5 fruit fly cellular contexts compared by ENCODE assay signal in genomic region chr3L:555898-556540, dm6.
A peak's percentile ranks its signal among the peaks of the same experiment; 100 is the strongest.
TF ChIP-seq lines count a peak whose summit lies in the region.

No protein-coding gene starts in this region.

- no peak for TF ChIP-seq CTCF in whole organism, embryonic (GFP tag; optimal IDR thresholded peaks at IDR 0.05; lab: Kevin White, UChicago)

TF ChIP-seq in whole organism, adult, 20 proteins besides CTCF, POLR2A, EP300 and RAD21:
- TF ChIP-seq Clk (GFP tag; optimal IDR thresholded peaks at IDR 0.05; lab: Kevin White, UChicago): no peak
- peak; percentile 94 for TF ChIP-seq tj (GFP tag; optimal IDR thresholded peaks at IDR 0.05; lab: Kevin White, UChicago)
- no peak for TF ChIP-seq CG12768 (GFP tag; optimal IDR thresholded peaks at IDR 0.05; lab: Kevin White, UChicago)
- no peak for TF ChIP-seq Crg-1 (GFP tag; optimal IDR thresholded peaks at IDR 0.05; lab: Kevin White, UChicago)
- no peak for TF ChIP-seq Hr96 (GFP tag; optimal IDR thresholded peaks at IDR 0.05; lab: Kevin White, UChicago)
- no peak for TF ChIP-seq cnc (optimal IDR thresholded peaks at IDR 0.05; lab: Kevin White, UChicago)
TF ChIP-seq in whole organism, adult: peak in this region for 1.

TF ChIP-seq in whole organism, embryonic, 481 proteins besides CTCF, POLR2A, EP300 and RAD21:
- TF ChIP-seq crol (GFP tag; IDR thresholded peaks at IDR 0.05; lab: Robert Waterston, UW) (peak; percentile 44; the same call in 1 of the 2 replicates), trem (tag; optimal IDR thresholded peaks at IDR 0.05; lab: Kevin White, UChicago) (no peak), Drgx (GFP tag; IDR thresholded peaks at IDR 0.05; lab: Robert Waterston, UW) (peak; percentile 42; the same call in 1 of the 2 replicates), CG1233 (GFP tag; optimal IDR thresholded peaks at IDR 0.05; lab: Kevin White, UChicago) (no peak), Sin3A (optimal IDR thresholded peaks at IDR 0.05; lab: Kevin White, UChicago) (no peak), CG13894 (tag; optimal IDR thresholded peaks at IDR 0.05; lab: Kevin White, UChicago) (no peak), odd (GFP tag; optimal IDR thresholded peaks at IDR 0.05; lab: Kevin White, UChicago) (no peak), fd102C (GFP tag; optimal IDR thresholded peaks at IDR 0.05; lab: Kevin White, UChicago) (no peak)

TF ChIP-seq in whole organism, prepupa, 60 proteins besides CTCF, POLR2A, EP300 and RAD21:
- peak; percentile 70 for TF ChIP-seq dsx (GFP tag; optimal IDR thresholded peaks at IDR 0.05; lab: Kevin White, UChicago; ENCODE audit: poor library complexity, severe bottlenecking)
- no peak for TF ChIP-seq CG1621 (tag; optimal IDR thresholded peaks at IDR 0.05; lab: Kevin White, UChicago)
- TF ChIP-seq CG4318 (GFP tag; optimal IDR thresholded peaks at IDR 0.05; lab: Kevin White, UChicago): no peak
- TF ChIP-seq ss (GFP tag; optimal IDR thresholded peaks at IDR 0.05; lab: Kevin White, UChicago): no peak
- TF ChIP-seq CG6163 (GFP tag; IDR thresholded peaks at IDR 0.05; lab: Robert Waterston, UW): no peak; the same call in 2 of the 3 replicates
- TF ChIP-seq CG6276 (GFP tag; optimal IDR thresholded peaks at IDR 0.05; lab: Kevin White, UChicago): peak; percentile 37
- no peak for TF ChIP-seq OdsH (GFP tag; optimal IDR thresholded peaks at IDR 0.05; lab: Kevin White, UChicago)
- peak; percentile 19; the same call in 1 of the 3 replicates for TF ChIP-seq eg (GFP tag; IDR thresholded peaks at IDR 0.05; lab: Robert Waterston, UW)
- TF ChIP-seq svp (GFP tag; lab: Kevin White, UChicago): peak; percentile 48
- peak; percentile 54 for TF ChIP-seq Eip78C (GFP tag; lab: Kevin White, UChicago)
- TF ChIP-seq fkh (GFP tag; optimal IDR thresholded peaks at IDR 0.05; lab: Kevin White, UChicago): no peak
- peak; percentile 32; the same call in 1 of the 3 replicates for TF ChIP-seq CG8119 (GFP tag; IDR thresholded peaks at IDR 0.05; lab: Robert Waterston, UW)
- TF ChIP-seq vri (GFP tag; optimal IDR thresholded peaks at IDR 0.05; lab: Kevin White, UChicago): no peak
- no peak for TF ChIP-seq Hr38 (GFP tag; optimal IDR thresholded peaks at IDR 0.05; lab: Kevin White, UChicago)
- TF ChIP-seq CG15336 (GFP tag; IDR thresholded peaks at IDR 0.05; lab: Robert Waterston, UW): peak; percentile 33; the same call in 1 of the 2 replicates

TF ChIP-seq in whole organism, pupa, 21 proteins besides CTCF, POLR2A, EP300 and RAD21:
- TF ChIP-seq CG4496 (GFP tag; IDR thresholded peaks at IDR 0.05; lab: Robert Waterston, UW) (0 out of 3 replicates have a peak, but pooled peaks have one; percentile 37), D1 (tag; optimal IDR thresholded peaks at IDR 0.05; lab: Kevin White, UChicago) (no peak)

TF ChIP-seq in whole organism, wandering third instar larva, 38 proteins besides CTCF, POLR2A, EP300 and RAD21:
- no peak for TF ChIP-seq Rel (GFP tag; optimal IDR thresholded peaks at IDR 0.05; lab: Kevin White, UChicago)
- peak; percentile 45 for TF ChIP-seq Rel (tag; optimal IDR thresholded peaks at IDR 0.05; lab: Kevin White, UChicago)
- TF ChIP-seq ey (GFP tag; optimal IDR thresholded peaks at IDR 0.05; lab: Kevin White, UChicago): no peak
- TF ChIP-seq psq (GFP tag; optimal IDR thresholded peaks at IDR 0.05; lab: Kevin White, UChicago): no peak
- no peak for TF ChIP-seq Vsx2 (GFP tag; optimal IDR thresholded peaks at IDR 0.05; lab: Kevin White, UChicago; ENCODE audit: partially characterized antibody)
